Worm (Caenorhabditis elegans): ENCODE results near the gene str-187.

The str-187 gene

DNA sequence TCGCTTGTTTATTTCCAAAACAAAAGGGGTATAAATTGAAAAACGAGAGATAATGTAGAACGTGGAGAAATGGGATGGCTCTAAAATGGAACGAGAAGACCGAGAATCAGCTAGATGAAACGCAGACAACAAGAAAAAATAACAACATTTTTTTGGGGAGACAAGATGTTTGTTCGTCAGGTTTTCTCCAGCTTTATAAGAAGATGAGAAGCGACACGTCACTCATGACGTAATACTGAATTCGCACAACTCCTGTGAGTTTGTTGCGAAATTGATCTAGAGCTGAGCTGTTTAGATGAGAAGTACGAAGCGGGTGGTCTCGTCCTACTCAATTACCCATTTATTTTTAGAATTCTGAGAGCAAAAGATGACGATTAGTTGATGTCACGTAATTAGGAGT is 19.9 kb downstream of the str-187 start:
- peak; percentile 10 for TF ChIP-seq zip-8 (tag; optimal IDR thresholded peaks at IDR 0.05)
- no peak for TF ChIP-seq flh-1 (GFP tag; optimal IDR thresholded peaks at IDR 0.05)
- no peak for TF ChIP-seq ceh-83 (GFP tag; optimal IDR thresholded peaks at IDR 0.05)
- no peak for TF ChIP-seq ham-2 (GFP tag; optimal IDR thresholded peaks at IDR 0.05)

DNA sequence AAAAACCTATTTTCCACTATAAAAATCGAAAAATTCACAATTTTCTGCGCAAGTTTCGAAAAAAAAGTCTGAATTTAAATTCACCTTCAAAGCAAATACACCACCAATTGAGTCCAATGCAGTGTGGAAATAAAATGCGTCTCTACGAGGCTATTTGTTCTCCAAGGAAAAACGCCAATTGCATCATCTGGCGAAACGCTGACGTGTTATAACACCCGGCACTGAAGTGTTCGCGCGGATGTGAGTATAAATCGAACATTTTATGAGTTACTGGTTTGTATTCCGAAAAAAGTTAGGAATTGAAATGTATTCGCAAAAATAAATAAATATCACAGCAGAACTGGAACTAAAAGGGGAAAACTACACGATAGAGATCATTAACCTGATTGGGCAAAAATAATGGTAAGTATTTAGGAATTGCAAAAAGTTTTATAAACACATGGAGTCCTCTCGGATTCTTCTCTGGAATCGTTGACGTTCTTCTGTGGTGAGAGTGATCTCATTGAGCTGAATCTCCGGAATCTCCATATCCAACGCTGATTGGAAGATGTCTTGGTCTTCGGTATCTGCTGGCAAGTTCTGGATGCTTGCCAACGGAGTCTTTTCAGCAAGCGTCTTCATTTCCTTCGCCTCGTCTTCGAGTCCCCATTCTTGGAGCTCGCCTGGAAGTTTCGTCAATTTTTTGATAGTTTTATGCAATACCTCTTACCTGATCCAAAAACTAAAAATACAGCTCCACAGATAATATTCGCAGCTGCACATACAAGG is 22.7 kb downstream of the str-187 start, which contains the start of gene zipt-7.1:
Gene zipt-7.1 (minus strand): TSS at position 232 of the 768 bp plus-strand sequence.
- TF ChIP-seq ham-2 (GFP tag; optimal IDR thresholded peaks at IDR 0.05): no peak
- TF ChIP-seq elt-1 (tag; optimal IDR thresholded peaks at IDR 0.05; ENCODE audit: borderline replicate concordance, insufficient read depth): no peak
- no peak for TF ChIP-seq lin-32 (GFP tag; optimal IDR thresholded peaks at IDR 0.05)
- TF ChIP-seq bed-3 (GFP tag; optimal IDR thresholded peaks at IDR 0.05): no peak
- TF ChIP-seq snpc-4 (tag; optimal IDR thresholded peaks at IDR 0.05): no peak
- TF ChIP-seq M03D4.4 (tag; optimal IDR thresholded peaks at IDR 0.05): no peak
- TF ChIP-seq ces-1 (GFP tag; optimal IDR thresholded peaks at IDR 0.05): no peak

DNA sequence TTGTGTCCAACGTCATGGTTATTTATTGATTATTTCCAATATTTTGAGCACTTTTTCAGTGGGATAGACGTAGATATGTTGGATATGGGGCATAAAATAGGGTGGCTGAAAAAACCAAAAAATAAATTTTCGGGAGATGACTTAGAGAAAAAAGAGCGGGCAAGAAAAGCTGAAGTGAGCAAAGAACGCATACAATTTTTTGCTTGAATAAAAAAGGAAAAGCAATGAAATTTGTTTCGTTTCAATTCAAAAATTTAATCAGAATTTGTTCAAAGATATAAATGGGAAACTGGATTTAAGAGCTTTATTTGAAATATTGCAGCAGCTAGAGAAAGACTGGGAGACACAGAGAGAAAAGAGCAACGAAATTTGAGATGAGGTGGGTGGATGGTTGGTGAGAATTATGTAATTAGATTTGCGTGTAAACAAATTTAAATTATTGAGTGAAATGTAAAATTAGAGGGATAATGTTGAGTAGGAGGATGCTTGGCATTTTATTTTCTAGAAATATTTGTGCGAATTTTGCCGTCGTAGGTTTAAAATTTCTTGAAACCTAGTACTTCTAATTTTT is 26.3 kb downstream of the str-187 start, which contains the start of the genes T28F3.11 and slc-17.4:
Gene T28F3.11 (minus strand): TSS at position 51 of the 571 bp plus-strand sequence.
Gene slc-17.4 (minus strand): TSS at position 105 of the 571 bp plus-strand sequence.
- TF ChIP-seq ces-1 (GFP tag; optimal IDR thresholded peaks at IDR 0.05) (peak; percentile 64), ham-2 (GFP tag; optimal IDR thresholded peaks at IDR 0.05) (no peak), unc-39 (tag; optimal IDR thresholded peaks at IDR 0.05) (no peak), unc-120 (tag; optimal IDR thresholded peaks at IDR 0.05; ENCODE audit: poor library complexity, severe bottlenecking) (no peak), nhr-76 (tag; optimal IDR thresholded peaks at IDR 0.05) (no peak), lsy-2 (tag; optimal IDR thresholded peaks at IDR 0.05) (no peak)

DNA sequence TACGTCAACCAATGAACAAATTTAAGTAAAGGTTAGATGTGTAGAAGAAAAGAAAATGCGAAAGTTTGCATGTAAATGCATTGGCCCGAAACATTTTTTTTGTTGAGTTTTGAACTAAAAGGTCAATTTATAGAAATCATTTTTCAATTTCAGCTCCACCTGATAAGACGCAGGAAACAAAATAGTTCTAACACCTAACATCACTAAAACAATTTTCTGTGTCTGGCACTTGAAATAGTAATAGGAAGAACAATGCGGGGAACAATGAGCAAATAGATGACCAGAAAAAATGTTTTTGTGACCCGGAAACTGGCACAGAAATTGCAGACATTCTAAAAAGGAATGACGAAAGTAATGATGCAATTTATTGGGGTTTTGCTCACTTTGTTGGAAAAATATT is 27.0 kb downstream of the str-187 start:
- TF ChIP-seq bed-3 (GFP tag; optimal IDR thresholded peaks at IDR 0.05): no peak
- TF ChIP-seq nhr-76 (tag; optimal IDR thresholded peaks at IDR 0.05): no peak
- TF ChIP-seq elt-3 (tag; optimal IDR thresholded peaks at IDR 0.05): no peak
- no peak for TF ChIP-seq unc-120 (tag; optimal IDR thresholded peaks at IDR 0.05; ENCODE audit: poor library complexity, severe bottlenecking)
- TF ChIP-seq ceh-39 (tag; optimal IDR thresholded peaks at IDR 0.05): no peak
- TF ChIP-seq ces-1 (GFP tag; optimal IDR thresholded peaks at IDR 0.05): no peak
- TF ChIP-seq nhr-237 (tag; optimal IDR thresholded peaks at IDR 0.05): no peak
- TF ChIP-seq blmp-1 (tag; optimal IDR thresholded peaks at IDR 0.05): no peak
- TF ChIP-seq elt-1 (tag; optimal IDR thresholded peaks at IDR 0.05; ENCODE audit: borderline replicate concordance, insufficient read depth): no peak
- no peak for TF ChIP-seq unc-62 (GFP tag; optimal IDR thresholded peaks at IDR 0.05)
- no peak for TF ChIP-seq hlh-1 (tag; optimal IDR thresholded peaks at IDR 0.05)
- TF ChIP-seq ceh-83 (GFP tag; optimal IDR thresholded peaks at IDR 0.05): no peak
- TF ChIP-seq pha-4 (tag; optimal IDR thresholded peaks at IDR 0.05): no peak
- no peak for TF ChIP-seq flh-1 (GFP tag; optimal IDR thresholded peaks at IDR 0.05)

DNA sequence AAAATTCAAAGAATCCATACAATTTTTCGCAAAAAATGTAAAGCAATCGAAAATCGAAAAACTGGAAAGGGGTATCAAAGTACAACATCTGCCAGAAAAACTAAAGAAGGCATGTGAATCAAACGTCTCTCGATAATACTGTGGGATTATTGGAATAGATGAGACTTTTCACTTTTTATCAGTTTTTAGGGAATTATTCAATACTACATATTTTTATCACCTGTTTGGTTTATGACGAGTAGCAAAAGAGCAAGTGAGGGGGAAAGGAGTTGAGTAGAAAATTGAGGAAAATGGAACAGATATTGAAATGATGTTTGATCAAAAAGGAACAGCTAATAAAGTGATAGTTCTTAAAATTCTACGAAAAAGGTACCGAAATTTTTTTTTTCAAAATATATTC is 27.7 kb downstream of the str-187 start:
- no peak for TF ChIP-seq lin-13 (tag; optimal IDR thresholded peaks at IDR 0.05)
- TF ChIP-seq ceh-39 (tag; optimal IDR thresholded peaks at IDR 0.05): no peak
- no peak for TF ChIP-seq tbx-8 (GFP tag; optimal IDR thresholded peaks at IDR 0.05)
- no peak for TF ChIP-seq ztf-11 (tag; optimal IDR thresholded peaks at IDR 0.05)
- no peak for TF ChIP-seq lsy-2 (tag; optimal IDR thresholded peaks at IDR 0.05)
- no peak for TF ChIP-seq sem-2 (GFP tag; optimal IDR thresholded peaks at IDR 0.05)
- TF ChIP-seq flh-1 (GFP tag; optimal IDR thresholded peaks at IDR 0.05): no peak
- no peak for TF ChIP-seq mep-1 (tag; optimal IDR thresholded peaks at IDR 0.05)

DNA sequence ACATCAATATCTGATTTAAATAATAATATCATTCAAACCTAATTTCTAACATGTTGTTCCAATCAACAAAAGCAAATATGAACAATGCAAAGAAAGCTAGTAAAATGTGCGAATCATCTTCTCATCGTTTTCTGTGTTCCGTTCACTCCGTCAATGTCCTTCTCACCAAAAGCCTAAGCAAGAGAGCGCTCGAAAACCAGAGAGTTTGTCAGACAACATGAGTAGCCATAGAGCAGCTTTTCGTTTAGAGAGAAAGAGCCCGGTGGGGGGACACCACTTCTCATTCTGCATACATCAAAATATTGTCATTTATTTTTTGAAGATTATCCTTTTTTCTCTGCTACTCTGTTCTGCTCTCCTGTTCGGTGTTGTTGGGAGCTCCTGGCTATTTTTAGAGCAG is 28.3 kb downstream of the str-187 start:
- peak; percentile 20 for TF ChIP-seq hlh-1 (tag; optimal IDR thresholded peaks at IDR 0.05)
- TF ChIP-seq mab-5 (tag; optimal IDR thresholded peaks at IDR 0.05): no peak
- no peak for TF ChIP-seq nhr-28 (tag; optimal IDR thresholded peaks at IDR 0.05)
- no peak for TF ChIP-seq mls-2 (tag; optimal IDR thresholded peaks at IDR 0.05)
- peak; percentile 14 for TF ChIP-seq pha-4 (tag; optimal IDR thresholded peaks at IDR 0.05)
- no peak for TF ChIP-seq sptf-1 (tag; optimal IDR thresholded peaks at IDR 0.05)
- peak; percentile 19 for TF ChIP-seq unc-120 (tag; optimal IDR thresholded peaks at IDR 0.05; ENCODE audit: poor library complexity, severe bottlenecking)
- TF ChIP-seq sem-2 (GFP tag; optimal IDR thresholded peaks at IDR 0.05): no peak
- no peak for TF ChIP-seq mep-1 (tag; optimal IDR thresholded peaks at IDR 0.05)
- no peak for TF ChIP-seq lin-32 (GFP tag; optimal IDR thresholded peaks at IDR 0.05)
- no peak for TF ChIP-seq nhr-2 (tag; optimal IDR thresholded peaks at IDR 0.05)
- TF ChIP-seq ceh-43 (GFP tag; optimal IDR thresholded peaks at IDR 0.05): no peak
- no peak for TF ChIP-seq nhr-76 (tag; optimal IDR thresholded peaks at IDR 0.05)
- TF ChIP-seq ces-1 (GFP tag; optimal IDR thresholded peaks at IDR 0.05): no peak

Measured in whole organism, mixed stage, embryonic.